Worm (Caenorhabditis elegans): Measurements from ENCODE around the gene K07H8.7.
A peak's percentile ranks its signal among the peaks of the same experiment; 100 is the strongest.

Gene K07H8.7

DNA sequence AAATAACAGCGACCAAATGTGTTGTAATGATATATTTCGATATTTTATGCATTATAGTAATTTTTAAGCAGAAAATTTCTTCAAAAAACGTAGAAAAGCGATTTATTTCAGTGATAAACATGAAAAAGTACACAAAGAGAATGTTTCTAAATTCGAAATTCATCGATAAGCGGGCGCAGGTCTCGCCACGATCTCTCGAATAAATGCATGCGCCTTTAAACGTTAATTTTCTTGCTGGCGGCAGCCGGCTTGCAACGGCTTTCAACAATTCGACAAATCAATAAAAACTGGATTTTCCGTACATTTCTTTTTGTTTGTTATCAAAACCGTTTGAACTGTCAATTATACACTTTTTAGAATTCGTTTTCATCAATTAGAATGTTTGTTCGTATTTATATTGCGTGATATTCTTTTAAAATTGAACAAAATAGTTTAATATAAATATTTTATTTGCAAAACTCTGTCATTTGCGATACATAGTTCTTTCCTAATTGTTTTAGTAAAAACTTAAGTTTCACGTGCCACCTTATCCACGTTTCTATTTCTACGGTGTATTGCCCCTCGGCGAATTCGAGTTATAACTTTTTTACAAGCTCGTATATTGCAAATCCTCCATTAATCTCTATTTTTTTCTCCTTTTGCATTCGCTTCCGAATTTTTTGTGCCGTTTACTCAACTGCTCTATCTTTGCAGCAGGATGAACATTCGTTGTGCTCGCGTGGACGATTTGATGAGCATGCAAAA, 29.9 kb upstream of the K07H8.7 start, which contains the start of gene daf-31 (continued):
- TF ChIP-seq ama-1 (optimal IDR thresholded peaks at IDR 0.05) (peak; percentile 7), daf-19 (GFP tag; conservative IDR thresholded peaks at IDR 0.05) (no peak), lin-38 (GFP tag; IDR thresholded peaks at IDR 0.05) (peak; percentile 50), hlh-11 (tag; optimal IDR thresholded peaks at IDR 0.05) (peak; percentile 0), hlh-30 (tag; optimal IDR thresholded peaks at IDR 0.05; ENCODE audit: insufficient read depth) (peak; percentile 23), egl-43 (GFP tag; IDR thresholded peaks at IDR 0.05) (no peak), nhr-10 (tag; optimal IDR thresholded peaks at IDR 0.05) (no peak), tra-1 (GFP tag; IDR thresholded peaks at IDR 0.05) (no peak), aha-1 (tag) (no peak), nhr-76 (tag; optimal IDR thresholded peaks at IDR 0.05) (no peak), snpc-1.2 (GFP tag; IDR thresholded peaks at IDR 0.05) (no peak), T20F7.1 (GFP tag; optimal IDR thresholded peaks at IDR 0.05) (peak; percentile 26), cey-2 (tag; optimal IDR thresholded peaks at IDR 0.05; ENCODE audit: borderline replicate concordance, insufficient read depth) (no peak), daf-12 (tag; optimal IDR thresholded peaks at IDR 0.05) (no peak), fkh-10 (GFP tag; optimal IDR thresholded peaks at IDR 0.05) (no peak), nhr-48 (tag; optimal IDR thresholded peaks at IDR 0.05) (no peak), spr-3 (GFP tag; optimal IDR thresholded peaks at IDR 0.05) (no peak), T26A8.4 (GFP tag; IDR thresholded peaks at IDR 0.05) (no peak), nhr-237 (tag; optimal IDR thresholded peaks at IDR 0.05) (no peak), Y75B8A.6 (GFP tag; IDR thresholded peaks at IDR 0.05) (no peak), nhr-102 (tag; optimal IDR thresholded peaks at IDR 0.05) (no peak), madf-9 (GFP tag; conservative IDR thresholded peaks at IDR 0.05) (no peak), spr-1 (tag; optimal IDR thresholded peaks at IDR 0.05) (no peak), mdl-1 (tag; optimal IDR thresholded peaks at IDR 0.05) (peak in 1 of 2 experiments; percentile 17), attf-4 (tag; optimal IDR thresholded peaks at IDR 0.05) (no peak), ZK337.2 (GFP tag; IDR thresholded peaks at IDR 0.05) (no peak), Y48G9A.11 (GFP tag; IDR thresholded peaks at IDR 0.05) (no peak), lin-1 (GFP tag; IDR thresholded peaks at IDR 0.05) (no peak), ztf-11 (tag; optimal IDR thresholded peaks at IDR 0.05) (no peak), ceh-82 (tag; optimal IDR thresholded peaks at IDR 0.05) (no peak), F37D6.2 (tag; optimal IDR thresholded peaks at IDR 0.05) (no peak), lin-29 (GFP tag; IDR thresholded peaks at IDR 0.05) (no peak), nhr-11 (tag; optimal IDR thresholded peaks at IDR 0.05) (no peak), sdz-12 (GFP tag; optimal IDR thresholded peaks at IDR 0.05) (no peak), vab-7 (GFP tag; IDR thresholded peaks at IDR 0.05) (no peak), daf-16 (GFP tag; optimal IDR thresholded peaks at IDR 0.05) (no peak), daf-16 (tag; optimal IDR thresholded peaks at IDR 0.05) (peak; percentile 50), mdt-29 (GFP tag; IDR thresholded peaks at IDR 0.05) (no peak), egl-27 (tag; optimal IDR thresholded peaks at IDR 0.05) (no peak)

DNA sequence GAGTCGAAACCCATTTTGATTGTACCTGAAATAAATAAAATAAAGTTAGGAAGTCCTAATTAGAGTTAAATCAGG, 29.5 kb upstream of the K07H8.7 start, which contains the start of gene nucl-1:
Gene nucl-1 (minus strand): TSS at position 26 of the 75 bp plus-strand sequence.
- no peak for TF ChIP-seq mdt-29 (GFP tag; IDR thresholded peaks at IDR 0.05)
- no peak for TF ChIP-seq zfp-2 (tag; optimal IDR thresholded peaks at IDR 0.05)
- TF ChIP-seq jun-1 (tag; optimal IDR thresholded peaks at IDR 0.05): no peak
- TF ChIP-seq ceh-28 (tag; optimal IDR thresholded peaks at IDR 0.05): no peak
- TF ChIP-seq madf-9 (GFP tag; conservative IDR thresholded peaks at IDR 0.05): no peak
- TF ChIP-seq ceh-20 (GFP tag; IDR thresholded peaks at IDR 0.05): no peak
- no peak for TF ChIP-seq vab-7 (GFP tag; IDR thresholded peaks at IDR 0.05)
- TF ChIP-seq ama-1 (optimal IDR thresholded peaks at IDR 0.05): no peak
- no peak for TF ChIP-seq ZK546.5 (tag; optimal IDR thresholded peaks at IDR 0.05)

All from whole organism, L4 larva.